Worm (Caenorhabditis elegans) whole organism, midembryonic: ENCODE results near the gene ins-35.

ENCODE experiments used
- cog-1 ChIP-seq: sonication (generic microtip); optimal IDR thresholded peaks from 2 replicates; lab custom pipeline; 2016; ENCODE audit warnings: missing genetic modification characterization, missing compliant biosample characterization
- klf-2 ChIP-seq: fragments of 200-800 bp; sonication (Bioruptor generic); conservative IDR thresholded peaks from 2 replicates; pipeline ENCODE4 v1.3.6; 2022; ENCODE audit warnings: missing genetic modification reagents, missing genetic modification characterization, missing compliant biosample characterization

- TF ChIP-seq cog-1 (tag; lab: Kevin White, UChicago): no peak
- TF ChIP-seq klf-2 (GFP tag; lab: Robert Waterston, UW): no peak
These were observed 40.1 kb downstream of the ins-35 start for ce11 chrV:20415415-20415814.
